Worm (Caenorhabditis elegans) whole organism, mixed stage, embryonic: Measurements from ENCODE around the gene ZC443.2.

ENCODE experiments used
- M03D4.4 ChIP-seq: sonication (generic microtip); optimal IDR thresholded peaks from 2 replicates; lab custom pipeline; 2017; ENCODE audit warnings: mild to moderate bottlenecking, missing genetic modification characterization, missing compliant biosample characterization
- elt-3 ChIP-seq: fragments of 150-350 bp; optimal IDR thresholded peaks from 2 replicates; lab custom pipeline; 2014; ENCODE audit warnings: missing biosample characterization, missing genetic modification characterization
- hlh-1 ChIP-seq: fragments of 150-350 bp; optimal IDR thresholded peaks from 2 replicates; lab custom pipeline; 2014; ENCODE audit warnings: missing biosample characterization, missing genetic modification reagents, missing genetic modification characterization
- lin-13 ChIP-seq: fragments of 150-350 bp; optimal IDR thresholded peaks from 2 replicates; lab custom pipeline; 2014; ENCODE audit warnings: missing biosample characterization, missing genetic modification characterization
- lsy-2 ChIP-seq: fragments of 150-350 bp; optimal IDR thresholded peaks from 2 replicates; lab custom pipeline; 2014; ENCODE audit warnings: missing biosample characterization, missing genetic modification characterization
- mep-1 ChIP-seq: fragments of 150-350 bp; optimal IDR thresholded peaks from 2 replicates; lab custom pipeline; 2017; ENCODE audit warnings: missing biosample characterization, missing genetic modification reagents, missing genetic modification characterization, inconsistent platforms
- nhr-12 ChIP-seq: fragments of 150-350 bp; optimal IDR thresholded peaks from 2 replicates; lab custom pipeline; 2014; ENCODE audit warnings: missing biosample characterization, missing genetic modification characterization
- nhr-28 ChIP-seq: fragments of 150-350 bp; optimal IDR thresholded peaks from 2 replicates; lab custom pipeline; 2014; ENCODE audit warnings: missing biosample characterization, missing genetic modification characterization
- unc-39 ChIP-seq: fragments of 150-350 bp; optimal IDR thresholded peaks from 2 replicates; lab custom pipeline; 2014; ENCODE audit warnings: missing biosample characterization, missing genetic modification characterization
- unc-62 ChIP-seq: fragments of 150-350 bp; optimal IDR thresholded peaks from 2 replicates; lab custom pipeline; 2014; ENCODE audit warnings: missing biosample characterization, missing genetic modification reagents, missing genetic modification characterization
- ztf-11 ChIP-seq: fragments of 150-350 bp; optimal IDR thresholded peaks from 2 replicates; lab custom pipeline; 2014; ENCODE audit warnings: missing biosample characterization, missing genetic modification characterization

ce11 chrV:12849736-12850135, 38.7 kb upstream of the ZC443.2 start, which contains the start of gene C44H9.5:
- TF ChIP-seq lin-13 (tag; lab: Kevin White, UChicago) (no peak), ztf-11 (no peak), unc-39 (tag; lab: Kevin White, UChicago) (no peak), elt-3 (tag; lab: Kevin White, UChicago) (no peak), M03D4.4 (no peak), lsy-2 (no peak), hlh-1 (tag; lab: Kevin White, UChicago) (no peak), unc-62 (GFP tag; lab: Kevin White, UChicago) (no peak), mep-1 (tag; lab: Kevin White, UChicago) (no peak), nhr-12 (no peak), nhr-28 (tag; lab: Kevin White, UChicago) (no peak)
